Worm (Caenorhabditis elegans) whole organism, L4 larva: ENCODE results near the gene C44B12.3.

Experiments used
- F26F4.8 ChIP-seq: fragments of 200-800 bp; sonication (Bioruptor generic); conservative IDR thresholded peaks from 2 replicates; pipeline ENCODE4 v1.3.6; 2022; ENCODE audit warnings: missing genetic modification characterization, missing compliant biosample characterization
- T26A8.4 ChIP-seq: fragments of 200-800 bp; sonication (Bioruptor generic); IDR thresholded peaks from 2 replicates; pipeline ENCODE4 v1.3.6; 2022; ENCODE audit warnings: missing genetic modification characterization, missing compliant biosample characterization
- Y5F2A.4 ChIP-seq: fragments of 200-800 bp; sonication (Bioruptor generic); optimal IDR thresholded peaks from 2 replicates; lab custom pipeline; 2018; ENCODE audit warnings: mild to moderate bottlenecking, missing genetic modification characterization, missing compliant biosample characterization
- ZK546.5 ChIP-seq, 2 experiments: sonication (generic microtip); optimal IDR thresholded peaks; 2 replicates each; lab custom pipeline; 2017; ENCODE audit warnings: missing biosample characterization in 2 of 2, missing genetic modification characterization in 2 of 2
- aha-1 ChIP-seq: fragments of 150-350 bp; peaks from one replicate; lab custom pipeline; 2014; ENCODE audit warnings: missing biosample characterization, missing genetic modification characterization
- ama-1 ChIP-seq: fragments of 150-350 bp; optimal IDR thresholded peaks from 2 replicates; lab custom pipeline; 2014; ENCODE audit warnings: inconsistent platforms, mixed read lengths
- arid-1 ChIP-seq: fragments of 200-800 bp; sonication (Bioruptor generic); conservative IDR thresholded peaks from 2 replicates; pipeline ENCODE4 v1.3.6; 2022; ENCODE audit warnings: missing genetic modification reagents, missing genetic modification characterization, missing compliant biosample characterization
- attf-4 ChIP-seq: sonication (generic microtip); optimal IDR thresholded peaks from 3 replicates; lab custom pipeline; 2017; ENCODE audit warnings: missing biosample characterization, missing genetic modification characterization
- ceh-32 ChIP-seq: sonication (generic microtip); optimal IDR thresholded peaks from 2 replicates; lab custom pipeline; 2016; ENCODE audit warnings: mild to moderate bottlenecking, missing genetic modification characterization, missing compliant biosample characterization; ENCODE audit not compliant: poor library complexity
- ceh-44 ChIP-seq: fragments of 200-800 bp; sonication (Bioruptor generic); IDR thresholded peaks from 2 replicates; pipeline ENCODE4 v1.3.6; 2022; ENCODE audit warnings: missing genetic modification reagents, missing genetic modification characterization, missing compliant biosample characterization
- daf-16 ChIP-seq, 3 experiments: sonication (generic microtip); optimal IDR thresholded peaks; 2 replicates each; lab custom pipeline; 2016 to 2017; ENCODE audit warnings: missing genetic modification characterization in 3 of 3, missing genetic modification reagents in 3 of 3, mild to moderate bottlenecking in 2 of 3, missing compliant biosample characterization in 2 of 3, missing biosample characterization in 1 of 3, moderate library complexity in 1 of 3
- dmd-6 ChIP-seq: fragments of 200-800 bp; sonication (Bioruptor generic); IDR thresholded peaks from 2 replicates; pipeline ENCODE4 v1.3.6; 2022; ENCODE audit warnings: missing genetic modification reagents, missing genetic modification characterization, missing compliant biosample characterization
- dpl-1 ChIP-seq: fragments of 150-350 bp; optimal IDR thresholded peaks from 2 replicates; lab custom pipeline; 2014; ENCODE audit warnings: missing biosample characterization, missing genetic modification reagents, missing genetic modification characterization
- dve-1 ChIP-seq: sonication (generic microtip); optimal IDR thresholded peaks from 2 replicates; lab custom pipeline; 2017; ENCODE audit warnings: antibody characterized with exemption, mild to moderate bottlenecking, missing genetic modification characterization, missing compliant biosample characterization; ENCODE audit not compliant: insufficient read depth
- egl-43 ChIP-seq: fragments of 200-800 bp; sonication (Bioruptor generic); IDR thresholded peaks from 2 replicates; pipeline ENCODE4 v1.3.6; 2022; ENCODE audit warnings: missing genetic modification reagents, missing genetic modification characterization, missing compliant biosample characterization
- gei-8 ChIP-seq: fragments of 200-800 bp; sonication (Bioruptor generic); optimal IDR thresholded peaks from 2 replicates; lab custom pipeline; 2018; ENCODE audit warnings: mild to moderate bottlenecking, missing genetic modification characterization, missing compliant biosample characterization
- hlh-11 ChIP-seq: fragments of 200-800 bp; sonication (Bioruptor generic); optimal IDR thresholded peaks from 2 replicates; lab custom pipeline; 2018; ENCODE audit warnings: mild to moderate bottlenecking, missing genetic modification characterization, missing compliant biosample characterization
- hlh-30 ChIP-seq: sonication (generic microtip); optimal IDR thresholded peaks from 2 replicates; lab custom pipeline; 2017; ENCODE audit warnings: antibody characterized with exemption, mild to moderate bottlenecking, missing genetic modification characterization, missing compliant biosample characterization; ENCODE audit not compliant: insufficient read depth
- jun-1 ChIP-seq: fragments of 150-350 bp; optimal IDR thresholded peaks from 2 replicates; lab custom pipeline; 2014; ENCODE audit warnings: missing biosample characterization, missing genetic modification reagents, missing genetic modification characterization
- lim-7 ChIP-seq: fragments of 200-800 bp; sonication (Bioruptor generic); IDR thresholded peaks from 2 replicates; pipeline ENCODE4 v1.3.6; 2022; ENCODE audit warnings: missing genetic modification characterization, missing compliant biosample characterization
- lin-13 ChIP-seq: fragments of 150-350 bp; optimal IDR thresholded peaks from 2 replicates; lab custom pipeline; 2014; ENCODE audit warnings: missing biosample characterization, missing genetic modification reagents, missing genetic modification characterization
- lsy-2 ChIP-seq, 2 experiments: fragments of 150-350 bp in 1 of 2; sonication (generic microtip) in 1 of 2; optimal IDR thresholded peaks; 2 replicates each; lab custom pipeline; 2014 to 2017; ENCODE audit warnings: missing biosample characterization in 2 of 2, missing genetic modification characterization in 2 of 2
- madf-5 ChIP-seq, 2 experiments: fragments of 200-800 bp; sonication (Bioruptor generic); IDR thresholded peaks; 2 replicates each; pipeline ENCODE4 v1.3.6; 2022; ENCODE audit warnings: missing compliant biosample characterization in 2 of 2, missing genetic modification characterization in 2 of 2
- mdl-1 ChIP-seq, 2 experiments: fragments of 150-350 bp in 1 of 2; sonication (generic microtip) in 1 of 2; optimal IDR thresholded peaks; 2 replicates each; lab custom pipeline; 2014 to 2017; ENCODE audit warnings: missing biosample characterization in 2 of 2, missing genetic modification characterization in 2 of 2
- mdt-29 ChIP-seq: fragments of 200-800 bp; sonication (Bioruptor generic); IDR thresholded peaks from 2 replicates; pipeline ENCODE4 v1.3.6; 2022; ENCODE audit warnings: missing genetic modification reagents, missing genetic modification characterization, missing compliant biosample characterization
- mep-1 ChIP-seq: fragments of 150-350 bp; sonication (generic microtip); optimal IDR thresholded peaks from 3 replicates; lab custom pipeline; 2014; ENCODE audit warnings: missing biosample characterization, missing genetic modification characterization
- mxl-3 ChIP-seq: fragments of 200-800 bp; sonication (Bioruptor generic); optimal IDR thresholded peaks from 2 replicates; lab custom pipeline; 2018; ENCODE audit warnings: mild to moderate bottlenecking, missing genetic modification characterization, missing compliant biosample characterization
- nhr-10 ChIP-seq: fragments of 150-350 bp; optimal IDR thresholded peaks from 2 replicates; lab custom pipeline; 2014; ENCODE audit warnings: missing biosample characterization, missing genetic modification characterization
- nhr-111 ChIP-seq: fragments of 200-800 bp; sonication (Bioruptor generic); optimal IDR thresholded peaks from 2 replicates; lab custom pipeline; 2018; ENCODE audit warnings: mild to moderate bottlenecking, missing genetic modification characterization, missing compliant biosample characterization
- nhr-25 ChIP-seq: sonication (generic microtip); optimal IDR thresholded peaks from 2 replicates; lab custom pipeline; 2017; ENCODE audit warnings: missing genetic modification characterization, mild to moderate bottlenecking, missing compliant biosample characterization, antibody characterized with exemption, moderate library complexity, borderline replicate concordance; ENCODE audit not compliant: insufficient read depth
- nhr-28 ChIP-seq: fragments of 150-350 bp; optimal IDR thresholded peaks from 2 replicates; lab custom pipeline; 2014; ENCODE audit warnings: missing biosample characterization, missing genetic modification characterization
- nhr-41 ChIP-seq: fragments of 200-800 bp; sonication (Bioruptor generic); IDR thresholded peaks from 2 replicates; pipeline ENCODE4 v1.3.6; 2022; ENCODE audit warnings: missing genetic modification reagents, missing genetic modification characterization, missing compliant biosample characterization
- nhr-48 ChIP-seq: sonication (generic microtip); optimal IDR thresholded peaks from 2 replicates; lab custom pipeline; 2016; ENCODE audit warnings: mild to moderate bottlenecking, missing genetic modification characterization, missing compliant biosample characterization
- nhr-77 ChIP-seq: fragments of 150-350 bp; optimal IDR thresholded peaks from 2 replicates; lab custom pipeline; 2014; ENCODE audit warnings: missing biosample characterization, missing genetic modification characterization
- php-3 ChIP-seq: fragments of 200-800 bp; sonication (Bioruptor generic); IDR thresholded peaks from 2 replicates; pipeline ENCODE4 v1.3.6; 2022; ENCODE audit warnings: missing genetic modification reagents, missing genetic modification characterization, missing compliant biosample characterization
- pqm-1 ChIP-seq: sonication (generic microtip); optimal IDR thresholded peaks from 2 replicates; lab custom pipeline; 2017; ENCODE audit warnings: missing biosample characterization, missing genetic modification characterization
- rbr-2 ChIP-seq: sonication (generic microtip); optimal IDR thresholded peaks from 2 replicates; lab custom pipeline; 2016; ENCODE audit warnings: missing genotype, missing genetic modification characterization, missing compliant biosample characterization
- tag-97 ChIP-seq: fragments of 200-800 bp; sonication (Bioruptor generic); IDR thresholded peaks from 2 replicates; pipeline ENCODE4 v1.3.6; 2022; ENCODE audit warnings: missing genetic modification characterization, missing compliant biosample characterization
- tra-1 ChIP-seq: fragments of 200-800 bp; sonication (Bioruptor generic); IDR thresholded peaks from 2 replicates; pipeline ENCODE4 v1.3.6; 2022; ENCODE audit warnings: missing genetic modification reagents, missing genetic modification characterization, missing compliant biosample characterization
- unc-39 ChIP-seq: sonication (generic microtip); optimal IDR thresholded peaks from 2 replicates; lab custom pipeline; 2017; ENCODE audit warnings: missing biosample characterization, missing genetic modification characterization
- vab-7 ChIP-seq: fragments of 200-800 bp; sonication (Bioruptor generic); IDR thresholded peaks from 2 replicates; pipeline ENCODE4 v1.3.6; 2022; ENCODE audit warnings: missing genetic modification reagents, missing genetic modification characterization, missing compliant biosample characterization
- zag-1 ChIP-seq: fragments of 150-350 bp; optimal IDR thresholded peaks from 2 replicates; lab custom pipeline; 2014; ENCODE audit warnings: missing biosample characterization, missing genetic modification characterization
- ztf-7 ChIP-seq: fragments of 150-350 bp; optimal IDR thresholded peaks from 2 replicates; lab custom pipeline; 2014; ENCODE audit warnings: missing biosample characterization, missing genetic modification characterization

Gene C44B12.3

ce11 chrIV:1127852-1128251 lies 23.3 kb downstream of the C44B12.3 start (continued):
- TF ChIP-seq lsy-2 (tag; optimal IDR thresholded peaks at IDR 0.05; lab: Kevin White, UChicago) (no peak), nhr-10 (no peak), nhr-48 (no peak), ama-1 (lab: Kevin White, UChicago) (no peak), Y5F2A.4 (GFP tag; lab: Kevin White, UChicago) (no peak), ztf-7 (tag; lab: Kevin White, UChicago) (no peak), dpl-1 (GFP tag; lab: Kevin White, UChicago) (no peak), daf-16 (GFP tag; optimal IDR thresholded peaks at IDR 0.05; lab: Kevin White, UChicago) (no peak), daf-16 (tag; optimal IDR thresholded peaks at IDR 0.05; lab: Kevin White, UChicago) (no peak), lim-7 (GFP tag; lab: Robert Waterston, UW) (0 out of 2 replicates have a peak, but pooled peaks have one; percentile 25)

DNA sequence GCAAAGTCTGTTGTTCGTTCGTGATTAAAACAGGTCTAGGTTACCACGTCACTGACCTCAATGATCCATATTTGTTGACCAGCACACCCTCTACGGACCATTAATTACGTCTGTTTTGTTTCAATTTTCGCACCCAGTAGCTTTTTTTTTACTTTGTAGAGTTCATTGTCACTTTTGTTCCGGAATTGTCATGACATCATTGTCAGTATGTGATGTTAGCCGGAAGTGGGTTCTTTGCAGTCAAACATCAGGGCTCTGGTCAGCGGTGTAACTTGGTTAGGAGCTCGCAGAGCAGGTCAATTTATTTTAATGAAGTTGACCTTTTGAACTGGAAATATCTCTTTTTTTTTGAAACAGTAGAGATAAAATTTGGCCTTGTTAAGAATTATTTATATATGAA lies 32.1 kb downstream of the C44B12.3 start, which contains the start of gene C44B12.6:
Gene C44B12.6 (minus strand): TSS at position 101 of the 400 bp plus-strand sequence.
- TF ChIP-seq tra-1 (GFP tag; lab: Robert Waterston, UW) (no peak), aha-1 (tag; lab: Kevin White, UChicago) (peak; percentile 38), mep-1 (tag; lab: Kevin White, UChicago) (no peak)
- TF ChIP-seq, all 104 proteins: peak for 1

ce11 chrIV:1147594-1147993 lies 43.0 kb downstream of the C44B12.3 start:
- TF ChIP-seq unc-39 (tag; lab: Kevin White, UChicago) (no peak), mdl-1 (tag; optimal IDR thresholded peaks at IDR 0.05; lab: Kevin White, UChicago) (peak in 1 of 2 experiments; percentile 30), ama-1 (lab: Kevin White, UChicago) (no peak), T26A8.4 (no peak), ceh-44 (no peak), nhr-77 (tag; lab: Kevin White, UChicago) (peak; percentile 26), dmd-6 (GFP tag; lab: Robert Waterston, UW) (peak; percentile 86), dve-1 (tag; lab: Kevin White, UChicago) (peak; percentile 45), nhr-28 (peak; percentile 92), daf-16 (GFP tag; optimal IDR thresholded peaks at IDR 0.05; lab: Kevin White, UChicago) (no peak), daf-16 (tag; optimal IDR thresholded peaks at IDR 0.05; lab: Kevin White, UChicago) (peak; percentile 93), hlh-11 (tag; lab: Kevin White, UChicago) (peak; percentile 59), pqm-1 (tag; lab: Kevin White, UChicago) (peak; percentile 93)
- TF ChIP-seq, all 104 proteins: peak for 8

DNA sequence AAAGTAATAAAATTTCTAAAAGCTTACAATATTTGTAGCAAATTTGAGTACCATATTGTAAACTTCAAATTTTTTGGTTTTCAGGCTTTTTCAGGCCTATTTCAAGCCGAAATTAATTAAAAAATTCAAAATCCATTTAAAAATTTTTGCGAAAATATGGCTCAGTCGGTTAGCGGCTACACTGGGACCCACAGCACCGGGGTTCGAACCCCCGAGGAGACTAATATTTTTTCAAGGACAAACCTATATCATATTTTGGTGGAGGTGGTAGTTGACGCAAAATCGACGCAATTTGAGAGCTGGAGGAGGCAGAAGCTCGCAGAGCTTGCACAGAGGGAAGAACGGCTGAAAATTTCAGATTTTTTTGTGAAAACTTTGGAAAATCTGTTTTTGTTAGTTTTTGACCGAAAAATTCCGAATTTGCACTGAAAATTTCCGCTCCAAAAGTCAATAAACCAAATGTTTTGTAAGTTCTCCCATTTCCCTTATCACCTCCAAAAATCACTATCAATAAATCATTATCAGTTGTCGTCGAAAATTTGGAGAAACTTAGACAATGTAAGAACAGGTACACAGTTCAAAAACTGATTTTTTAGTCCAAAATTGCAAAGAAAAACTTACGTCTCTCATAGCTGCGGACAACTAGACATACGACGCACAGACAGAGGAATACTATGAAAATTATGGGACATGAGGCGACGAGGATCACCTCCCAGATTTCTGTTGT lies 44.0 kb downstream of the C44B12.3 start:
- TF ChIP-seq nhr-28 (peak; percentile 84), nhr-77 (tag; lab: Kevin White, UChicago) (peak; percentile 4), vab-7 (GFP tag; lab: Robert Waterston, UW) (no peak), attf-4 (no peak), ceh-32 (tag; lab: Kevin White, UChicago) (no peak), hlh-30 (no peak), F26F4.8 (no peak), lin-13 (no peak), ZK546.5 (tag; optimal IDR thresholded peaks at IDR 0.05; lab: Kevin White, UChicago) (no peak), mxl-3 (GFP tag; lab: Kevin White, UChicago) (no peak), arid-1 (GFP tag; lab: Robert Waterston, UW) (no peak), zag-1 (tag; lab: Kevin White, UChicago) (no peak), tag-97 (no peak), madf-5 (GFP tag; IDR thresholded peaks at IDR 0.05; lab: Robert Waterston, UW) (no peak), gei-8 (GFP tag; lab: Kevin White, UChicago) (no peak), T26A8.4 (no peak), nhr-41 (no peak), php-3 (GFP tag; lab: Robert Waterston, UW) (peak; percentile 51; the same call in 1 of the 2 replicates), jun-1 (tag; lab: Kevin White, UChicago) (no peak), nhr-111 (no peak), lsy-2 (tag; optimal IDR thresholded peaks at IDR 0.05; lab: Kevin White, UChicago) (no peak), mep-1 (tag; lab: Kevin White, UChicago) (no peak), Y5F2A.4 (GFP tag; lab: Kevin White, UChicago) (no peak), rbr-2 (no peak), mdt-29 (GFP tag; lab: Robert Waterston, UW) (no peak), egl-43 (GFP tag; lab: Robert Waterston, UW) (no peak), pqm-1 (tag; lab: Kevin White, UChicago) (peak; percentile 64), nhr-25 (tag; lab: Kevin White, UChicago) (no peak)
